Worm (Caenorhabditis elegans): Measurements from ENCODE around the gene C14A4.12.

- TF ChIP-seq ama-1 (optimal IDR thresholded peaks at IDR 0.05) (peak; percentile 61), hnd-1 (tag; optimal IDR thresholded peaks at IDR 0.05) (no peak), B0310.2 (tag; optimal IDR thresholded peaks at IDR 0.05) (no peak), aly-1 (tag; optimal IDR thresholded peaks at IDR 0.05) (no peak), ceh-36 (tag; optimal IDR thresholded peaks at IDR 0.05) (no peak)
These were observed 49.4 kb downstream of the C14A4.12 start for ce11 chrII:10662279-10662678.

Data from whole organism, early embryonic.